Fruit fly (Drosophila melanogaster) Kc167 (cell line): ENCODE results near the gene tgy.

ENCODE experiments used
- Myc ChIP-seq: fragments of >200 bp; optimal IDR thresholded peaks from 2 replicates; lab custom pipeline; 2017; ENCODE audit warnings: missing external identifiers
- Sin3A ChIP-seq: fragments of >200 bp; optimal IDR thresholded peaks from 2 replicates; lab custom pipeline; 2018; ENCODE audit warnings: missing external identifiers
- h ChIP-seq: fragments of >200 bp; optimal IDR thresholded peaks from 3 replicates; lab custom pipeline; 2018; ENCODE audit warnings: missing external identifiers
- insv ChIP-seq: fragments of >200 bp; optimal IDR thresholded peaks from 3 replicates; lab custom pipeline; 2018; ENCODE audit warnings: missing external identifiers
- psq ChIP-seq: fragments of >200 bp; optimal IDR thresholded peaks from 2 replicates; lab custom pipeline; 2017; ENCODE audit warnings: missing external identifiers
- ttk ChIP-seq: sonication (Bioruptor generic); optimal IDR thresholded peaks from 2 replicates; lab custom pipeline; 2017; ENCODE audit warnings: missing external identifiers

The tgy gene

dm6 chrX:19081365-19081764 lies 45.8 kb downstream of the tgy start, which contains the start of gene CG14191:
TSS of gene CG14191 (plus strand) at chrX:19081665.
- TF ChIP-seq insv (lab: Kevin White, UChicago) (no peak), Sin3A (lab: Kevin White, UChicago) (no peak), Myc (lab: Kevin White, UChicago) (no peak), ttk (lab: Kevin White, UChicago) (no peak), h (lab: Kevin White, UChicago) (no peak), psq (lab: Kevin White, UChicago) (no peak)

dm6 chrX:19077420-19077819 lies 49.7 kb downstream of the tgy start, which contains the start of gene CG7406:
TSS of gene CG7406 (plus strand) at chrX:19077720.
- TF ChIP-seq h (lab: Kevin White, UChicago) (no peak), psq (lab: Kevin White, UChicago) (no peak), Myc (lab: Kevin White, UChicago) (no peak), Sin3A (lab: Kevin White, UChicago) (no peak), ttk (lab: Kevin White, UChicago) (no peak), insv (lab: Kevin White, UChicago) (no peak)
